Fruit fly (Drosophila melanogaster): ENCODE data around the gene CG3349.

DNA sequence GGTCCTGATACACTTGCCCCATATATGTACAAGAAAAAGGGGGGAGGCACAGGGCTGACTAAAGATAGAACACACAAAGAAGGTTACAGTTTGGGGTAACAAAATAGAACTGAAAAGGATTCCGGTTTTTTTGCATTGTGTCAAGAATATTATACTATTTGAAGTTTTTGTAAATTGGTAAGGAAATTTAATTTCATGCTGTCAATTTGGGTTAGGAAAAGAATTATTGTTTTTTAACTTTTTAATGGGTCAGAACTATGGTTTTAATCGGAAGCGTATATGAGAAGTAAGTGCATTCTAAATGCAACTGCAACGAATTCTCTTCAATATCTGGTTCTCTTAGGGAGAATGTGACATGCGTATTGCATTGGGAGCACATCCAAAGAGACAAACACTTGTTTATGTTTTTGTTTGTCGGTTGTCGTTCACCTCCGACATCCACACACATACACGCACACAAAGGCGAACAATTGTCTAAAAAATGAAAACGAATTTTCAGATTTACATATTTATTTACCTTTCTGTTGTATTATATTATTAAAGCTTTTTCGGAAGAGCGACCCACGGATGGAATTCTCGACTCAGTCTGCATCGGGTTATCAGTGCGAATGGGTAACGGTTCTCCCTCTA lies 5.2 kb downstream of the CG3349 start, which contains the start of gene mnd:
- no peak for TF ChIP-seq Hr96 (GFP tag; optimal IDR thresholded peaks at IDR 0.05)
- TF ChIP-seq cnc (optimal IDR thresholded peaks at IDR 0.05), result no peak
- no peak for TF ChIP-seq Mnt (GFP tag; optimal IDR thresholded peaks at IDR 0.05)
- TF ChIP-seq CG11617 (GFP tag; optimal IDR thresholded peaks at IDR 0.05), result no peak
- no peak for TF ChIP-seq ovo (GFP tag; optimal IDR thresholded peaks at IDR 0.05)
- no peak for TF ChIP-seq CG5204 (GFP tag; optimal IDR thresholded peaks at IDR 0.05)
- no peak for TF ChIP-seq CG12768 (GFP tag; optimal IDR thresholded peaks at IDR 0.05)
- TF ChIP-seq tj (GFP tag; optimal IDR thresholded peaks at IDR 0.05), result no peak
- no peak for TF ChIP-seq Clk (GFP tag; optimal IDR thresholded peaks at IDR 0.05)

Data from whole organism, adult.